Worm (Caenorhabditis elegans): Measurements from ENCODE around the gene C28H8.7.

DNA sequence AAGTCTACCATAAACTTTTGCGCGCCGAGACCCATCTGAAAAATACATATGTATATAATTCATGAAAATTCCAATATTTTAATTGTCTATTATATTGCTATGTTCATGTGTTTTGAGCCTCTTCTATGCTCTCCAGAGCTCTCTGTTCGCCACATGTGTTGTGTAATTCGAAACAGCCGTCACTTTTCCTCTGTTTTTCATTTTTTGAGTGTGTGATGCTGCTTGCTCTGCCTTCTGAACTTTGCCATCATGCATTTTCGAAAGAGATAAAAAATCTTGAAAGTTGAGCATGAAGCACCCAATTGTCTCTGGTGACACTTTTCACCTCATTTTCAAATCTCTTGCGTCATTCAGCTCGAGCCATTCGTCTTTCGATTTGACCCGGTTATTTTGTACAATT lies 14.5 kb downstream of the C28H8.7 start:
- no peak for TF ChIP-seq him-1 (tag; optimal IDR thresholded peaks at IDR 0.05)
- no peak for TF ChIP-seq W03F9.2 (tag; optimal IDR thresholded peaks at IDR 0.05)

Data from whole organism, L4/young adult.